Fruit fly (Drosophila melanogaster) whole organism, prepupa: Measurements from ENCODE around the gene Jhbp15.

ENCODE experiments used
- Ets96B ChIP-seq: fragments of 200-800 bp; optimal IDR thresholded peaks from 2 replicates; lab custom pipeline; 2019; ENCODE audit warnings: missing biosample characterization, mild to moderate bottlenecking, missing genetic modification characterization, moderate library complexity
- Hr4 ChIP-seq: fragments of 200-800 bp; sonication (Bioruptor generic); optimal IDR thresholded peaks from 3 replicates; lab custom pipeline; 2016; ENCODE audit warnings: missing biosample characterization, missing genetic modification characterization
- esn ChIP-seq: fragments of 200-800 bp; sonication (Bioruptor generic); optimal IDR thresholded peaks from 2 replicates; lab custom pipeline; 2016; ENCODE audit warnings: missing biosample characterization, mild to moderate bottlenecking, missing genetic modification characterization, moderate library complexity
- svp ChIP-seq: fragments of 200-800 bp; sonication (Bioruptor generic); peaks from one replicate; lab custom pipeline; 2016; ENCODE audit warnings: missing biosample characterization, missing genetic modification characterization

dm6 chr3R:21023902-21024541 is 26.8 kb downstream of the Jhbp15 start, which contains the start of gene peg:
- TF ChIP-seq svp = peak; percentile 81
- no peak for TF ChIP-seq Ets96B (tag; lab: Kevin White, UChicago)
- no peak for TF ChIP-seq esn (GFP tag; lab: Kevin White, UChicago)
- no peak for TF ChIP-seq Hr4 (GFP tag; lab: Kevin White, UChicago)
